Fruit fly (Drosophila melanogaster): ENCODE results near the gene CG13855.

CG13855 gene

dm6 chr3R:22405639-22406038 lies at the start of gene CG13855:
Gene CG13855 (plus strand): TSS chr3R:22405939.
- TF ChIP-seq pan (optimal IDR thresholded peaks at IDR 0.05) = no peak
- TF ChIP-seq psq (optimal IDR thresholded peaks at IDR 0.05) = no peak
- no peak for TF ChIP-seq CG8478 (optimal IDR thresholded peaks at IDR 0.05)
- TF ChIP-seq Dll (optimal IDR thresholded peaks at IDR 0.05) = no peak
- no peak for TF ChIP-seq usp (GFP tag; optimal IDR thresholded peaks at IDR 0.05)

dm6 chr3R:22356464-22357410 lies 49.0 kb upstream of the CG13855 start, which contains the start of gene Sar1:
Gene Sar1 (plus strand): TSS chr3R:22356685.
- no peak for TF ChIP-seq usp (GFP tag; optimal IDR thresholded peaks at IDR 0.05)
- TF ChIP-seq psq (optimal IDR thresholded peaks at IDR 0.05) = no peak
- no peak for TF ChIP-seq CG8478 (optimal IDR thresholded peaks at IDR 0.05)
- no peak for TF ChIP-seq EcR (GFP tag; optimal IDR thresholded peaks at IDR 0.05)
- TF ChIP-seq pan (optimal IDR thresholded peaks at IDR 0.05) = no peak
- no peak for TF ChIP-seq Dll (optimal IDR thresholded peaks at IDR 0.05)

DNA sequence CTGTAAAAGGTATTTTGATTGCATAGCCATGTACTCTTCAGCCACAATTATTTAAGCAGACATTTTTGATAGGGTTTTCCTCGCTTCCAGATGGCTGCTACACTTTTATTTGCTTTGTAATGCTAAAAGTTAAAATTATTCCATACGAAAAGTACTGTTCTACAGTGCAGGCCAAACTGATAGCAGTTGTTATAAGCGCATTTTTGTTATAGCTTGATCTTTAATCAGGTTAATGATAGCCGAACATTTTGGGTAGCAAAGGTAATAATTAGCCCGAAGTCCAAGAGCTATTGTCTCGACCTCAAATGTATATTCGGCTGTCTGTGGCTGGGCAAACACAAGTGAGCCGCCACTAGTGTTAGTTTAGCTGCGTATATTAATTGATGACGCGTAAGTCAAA lies 47.8 kb upstream of the CG13855 start:
- TF ChIP-seq psq (optimal IDR thresholded peaks at IDR 0.05) (no peak), Dll (optimal IDR thresholded peaks at IDR 0.05) (no peak), usp (GFP tag; optimal IDR thresholded peaks at IDR 0.05) (no peak), CG8478 (optimal IDR thresholded peaks at IDR 0.05) (no peak), pan (optimal IDR thresholded peaks at IDR 0.05) (no peak), EcR (GFP tag; optimal IDR thresholded peaks at IDR 0.05) (no peak)

dm6 chr3R:22358810-22359209 lies 46.9 kb upstream of the CG13855 start:
- TF ChIP-seq psq (optimal IDR thresholded peaks at IDR 0.05) (no peak), pan (optimal IDR thresholded peaks at IDR 0.05) (no peak)

DNA sequence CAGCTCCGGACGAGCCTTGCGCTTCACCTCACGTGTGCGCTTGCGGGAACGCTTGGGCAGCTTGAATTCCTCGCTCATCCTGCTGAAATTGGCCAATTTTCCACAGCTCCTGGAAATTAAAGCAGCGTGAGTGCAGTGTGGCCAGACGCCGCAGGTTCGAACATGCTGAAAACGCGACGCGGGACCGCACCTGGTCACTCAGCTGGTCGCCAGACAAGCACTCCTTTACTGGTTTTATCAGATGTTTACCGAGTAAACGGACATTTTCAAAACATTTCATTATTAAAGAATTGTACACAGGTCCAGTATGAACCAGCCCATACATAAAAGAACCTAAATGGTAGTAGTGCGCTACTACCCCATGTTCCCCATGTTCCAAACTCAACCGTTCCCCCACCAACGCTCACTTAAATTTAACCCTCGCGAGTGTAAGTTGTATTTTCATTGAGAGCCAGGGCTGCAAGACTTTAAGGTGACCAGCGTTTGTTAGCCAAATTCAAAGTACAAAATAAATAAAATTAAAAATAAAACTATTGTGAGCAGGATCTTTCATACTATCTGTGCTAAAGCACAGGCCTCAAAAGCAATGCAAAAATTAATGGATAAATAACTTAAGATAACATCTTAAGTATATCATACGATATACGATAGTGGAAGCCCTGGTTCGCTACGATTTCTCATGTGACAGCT lies 43.4 kb upstream of the CG13855 start, which contains the start of the genes JMJD6, CG7071 and Muted:
Gene JMJD6, minus strand, starts transcription at position 154 of the 690 bp plus-strand sequence.
Gene CG7071, plus strand, starts transcription at position 403 of the 690 bp plus-strand sequence.
Gene Muted, plus strand, starts transcription at position 403 of the 690 bp plus-strand sequence.
- no peak for TF ChIP-seq usp (GFP tag; optimal IDR thresholded peaks at IDR 0.05)
- no peak for TF ChIP-seq Dll (optimal IDR thresholded peaks at IDR 0.05)
- TF ChIP-seq EcR (GFP tag; optimal IDR thresholded peaks at IDR 0.05) = no peak
- TF ChIP-seq CG8478 (optimal IDR thresholded peaks at IDR 0.05) = no peak
- TF ChIP-seq pan (optimal IDR thresholded peaks at IDR 0.05) = no peak
- TF ChIP-seq psq (optimal IDR thresholded peaks at IDR 0.05) = no peak

- TF ChIP-seq EcR (GFP tag; optimal IDR thresholded peaks at IDR 0.05) (no peak), Dll (optimal IDR thresholded peaks at IDR 0.05) (no peak), CG8478 (optimal IDR thresholded peaks at IDR 0.05) (no peak), pan (optimal IDR thresholded peaks at IDR 0.05) (no peak), usp (GFP tag; optimal IDR thresholded peaks at IDR 0.05) (no peak)
These were observed 40.0 kb upstream of the CG13855 start, which contains the start of gene CG5382 for dm6 chr3R:22365660-22366195. Gene CG5382 (minus strand): TSS chr3R:22365983.

- TF ChIP-seq psq (optimal IDR thresholded peaks at IDR 0.05) (no peak), usp (GFP tag; optimal IDR thresholded peaks at IDR 0.05) (no peak), Dll (optimal IDR thresholded peaks at IDR 0.05) (no peak), CG8478 (optimal IDR thresholded peaks at IDR 0.05) (no peak), EcR (GFP tag; optimal IDR thresholded peaks at IDR 0.05) (no peak), pan (optimal IDR thresholded peaks at IDR 0.05) (no peak)
These were observed 38.3 kb upstream of the CG13855 start, which contains the start of the genes Polr3F and PyK for dm6 chr3R:22367126-22368076. Gene Polr3F (minus strand): TSS chr3R:22367373. Gene PyK (plus strand): TSS chr3R:22367536.

DNA sequence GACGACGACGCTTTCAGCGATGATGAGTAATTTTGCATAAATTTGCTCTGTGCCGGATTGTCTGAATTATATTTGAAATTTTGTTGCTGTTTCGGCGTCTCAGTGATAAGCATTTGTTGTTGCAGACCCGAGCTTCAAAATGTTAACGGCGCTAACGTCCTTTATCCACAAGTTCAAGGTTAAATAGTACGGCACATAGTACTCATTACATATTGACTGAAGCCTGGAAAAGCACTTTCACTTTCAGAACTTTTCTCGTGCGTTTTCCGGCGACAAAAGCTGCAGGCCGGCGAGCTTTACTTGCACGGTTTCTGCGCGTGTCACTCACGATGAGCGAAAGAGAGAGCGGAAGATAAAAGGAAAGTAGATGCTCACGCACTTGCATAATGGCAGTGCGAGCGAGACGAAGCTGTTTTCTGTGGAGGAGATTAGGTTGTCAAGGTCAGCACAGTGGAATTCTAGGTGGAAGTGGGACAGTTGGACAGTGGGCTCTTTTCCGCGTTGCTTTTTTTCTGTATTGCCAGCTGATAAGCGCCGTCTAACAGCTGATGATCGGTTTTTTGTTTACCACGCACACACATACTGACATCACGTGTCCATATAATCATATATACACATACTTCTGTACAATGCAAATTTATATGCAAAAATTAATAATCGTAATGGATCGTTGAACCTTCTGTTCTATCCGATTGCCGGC lies 37.5 kb upstream of the CG13855 start:
- TF ChIP-seq EcR (GFP tag; optimal IDR thresholded peaks at IDR 0.05) (no peak), psq (optimal IDR thresholded peaks at IDR 0.05) (no peak), usp (GFP tag; optimal IDR thresholded peaks at IDR 0.05) (no peak), Dll (optimal IDR thresholded peaks at IDR 0.05) (no peak), pan (optimal IDR thresholded peaks at IDR 0.05) (no peak), CG8478 (optimal IDR thresholded peaks at IDR 0.05) (no peak)

dm6 chr3R:22368777-22369214 lies 36.9 kb upstream of the CG13855 start:
- TF ChIP-seq EcR (GFP tag; optimal IDR thresholded peaks at IDR 0.05) (no peak), pan (optimal IDR thresholded peaks at IDR 0.05) (peak; percentile 72), usp (GFP tag; optimal IDR thresholded peaks at IDR 0.05) (no peak)

DNA sequence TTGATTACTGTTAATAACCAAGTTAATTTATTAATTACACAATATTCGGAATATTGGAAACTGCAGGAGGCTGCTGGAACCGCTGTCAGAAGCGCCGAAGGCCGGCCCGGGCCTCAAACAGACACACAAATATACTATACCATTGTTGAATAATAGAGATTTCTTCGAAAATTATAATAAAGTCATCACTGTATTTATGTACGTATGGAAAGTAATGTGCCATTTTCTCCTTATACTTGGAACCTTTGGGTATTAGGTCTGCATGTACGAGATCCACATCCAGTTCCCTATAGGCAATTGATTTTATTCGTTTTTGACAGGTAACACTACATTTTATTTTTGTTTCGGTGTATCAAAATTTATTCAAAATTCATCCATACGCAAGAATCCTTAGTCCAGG lies 33.2 kb upstream of the CG13855 start, which contains the start of gene CG7069:
Gene CG7069, plus strand, starts transcription at position 301 of the 400 bp plus-strand sequence.
- TF ChIP-seq usp (GFP tag; optimal IDR thresholded peaks at IDR 0.05) (no peak), EcR (GFP tag; optimal IDR thresholded peaks at IDR 0.05) (no peak), Dll (optimal IDR thresholded peaks at IDR 0.05) (no peak), psq (optimal IDR thresholded peaks at IDR 0.05) (no peak), CG8478 (optimal IDR thresholded peaks at IDR 0.05) (no peak), pan (optimal IDR thresholded peaks at IDR 0.05) (no peak)

Data from whole organism.